Fruit fly (Drosophila melanogaster): ENCODE data around the gene CG14877.

DNA sequence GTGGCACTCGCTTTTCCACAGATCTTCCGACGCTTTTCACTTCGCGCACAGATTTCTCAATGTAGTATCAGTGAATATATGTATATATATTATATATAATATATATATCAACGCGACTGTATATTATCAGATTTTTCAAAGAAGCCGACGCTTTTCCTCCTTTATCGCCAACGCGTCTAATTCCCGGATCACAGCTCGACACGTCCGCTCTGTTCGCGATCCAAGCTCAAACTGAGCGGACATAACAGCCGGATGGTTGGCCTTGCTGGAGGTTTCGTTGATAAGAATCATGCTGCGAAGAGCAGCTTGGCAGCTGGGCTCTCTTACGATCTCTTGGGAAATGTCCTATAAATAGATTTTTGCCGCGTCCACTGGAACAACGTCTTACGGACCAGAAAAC lies 42.5 kb downstream of the CG14877 start, which contains the start of gene cv-d:
- TF ChIP-seq CG8478 (optimal IDR thresholded peaks at IDR 0.05) (no peak), CTCF (optimal IDR thresholded peaks at IDR 0.05) (no peak)

Data from S2 (cell line).